Worm (Caenorhabditis elegans) whole organism, L3 larva: Measurements from ENCODE around the gene K01G5.10.

Experiments used
- ZK546.5 ChIP-seq: sonication (generic microtip); optimal IDR thresholded peaks from 2 replicates; lab custom pipeline; 2017; ENCODE audit warnings: missing biosample characterization, missing genetic modification characterization
- ama-1 ChIP-seq: fragments of 150-350 bp; optimal IDR thresholded peaks from 2 replicates; lab custom pipeline; 2018
- ceh-9 ChIP-seq: sonication (generic microtip); optimal IDR thresholded peaks from 2 replicates; lab custom pipeline; 2018; ENCODE audit warnings: missing biosample characterization, missing genetic modification characterization
- egl-27 ChIP-seq: sonication (generic microtip); optimal IDR thresholded peaks from 4 replicates; lab custom pipeline; 2017; ENCODE audit warnings: missing biosample characterization, missing genetic modification reagents, missing genetic modification characterization
- egl-5 ChIP-seq: fragments of 150-350 bp; optimal IDR thresholded peaks from 2 replicates; lab custom pipeline; 2017; ENCODE audit warnings: missing biosample characterization, missing genetic modification reagents, missing genetic modification characterization, inconsistent platforms
- elt-2 ChIP-seq: sonication (generic microtip); optimal IDR thresholded peaks from 2 replicates; lab custom pipeline; 2016; ENCODE audit warnings: missing genetic modification reagents, mild to moderate bottlenecking, missing genetic modification characterization, missing compliant biosample characterization
- eor-1 ChIP-seq, 2 experiments: fragments of 150-350 bp; optimal IDR thresholded peaks; 2 replicates each; lab custom pipeline; 2014 to 2018; ENCODE audit warnings: missing biosample characterization in 2 of 2, missing genetic modification characterization in 2 of 2
- fkh-10 ChIP-seq: sonication (generic microtip); optimal IDR thresholded peaks from 2 replicates; lab custom pipeline; 2017; ENCODE audit warnings: missing biosample characterization, missing genetic modification reagents, missing genetic modification characterization
- fkh-2 ChIP-seq: fragments of 150-350 bp; optimal IDR thresholded peaks from 2 replicates; lab custom pipeline; 2014; ENCODE audit warnings: missing biosample characterization, missing genetic modification reagents, missing genetic modification characterization
- hmg-11 ChIP-seq: sonication (generic microtip); optimal IDR thresholded peaks from 2 replicates; lab custom pipeline; 2016; ENCODE audit warnings: missing genetic modification characterization, missing compliant biosample characterization
- lin-15B ChIP-seq: fragments of 150-350 bp; optimal IDR thresholded peaks from 2 replicates; lab custom pipeline; 2014; ENCODE audit warnings: missing biosample characterization, missing genetic modification characterization
- lin-39 ChIP-seq: fragments of 150-350 bp; optimal IDR thresholded peaks from 2 replicates; lab custom pipeline; 2018; ENCODE audit warnings: missing biosample characterization, missing genetic modification reagents, missing genetic modification characterization
- lsy-12 ChIP-seq: sonication (generic microtip); optimal IDR thresholded peaks from 2 replicates; lab custom pipeline; 2016; ENCODE audit warnings: mild to moderate bottlenecking, missing genetic modification characterization, missing compliant biosample characterization
- mdl-1 ChIP-seq: fragments of 150-350 bp; optimal IDR thresholded peaks from 2 replicates; lab custom pipeline; 2014; ENCODE audit warnings: missing biosample characterization, missing genetic modification characterization
- nfya-1 ChIP-seq: sonication (generic microtip); optimal IDR thresholded peaks from 2 replicates; lab custom pipeline; 2017; ENCODE audit warnings: missing genetic modification characterization, mild to moderate bottlenecking, missing compliant biosample characterization, antibody characterized with exemption, moderate library complexity; ENCODE audit not compliant: insufficient read depth
- nhr-12 ChIP-seq: fragments of 150-350 bp; optimal IDR thresholded peaks from 2 replicates; lab custom pipeline; 2014; ENCODE audit warnings: missing biosample characterization, missing genetic modification characterization
- nhr-23 ChIP-seq: fragments of 150-350 bp; optimal IDR thresholded peaks from 2 replicates; lab custom pipeline; 2014; ENCODE audit warnings: missing biosample characterization, missing genetic modification reagents, missing genetic modification characterization
- nhr-237 ChIP-seq: fragments of 150-350 bp; optimal IDR thresholded peaks from 2 replicates; lab custom pipeline; 2014; ENCODE audit warnings: missing biosample characterization, missing genetic modification characterization
- nhr-25 ChIP-seq: sonication (generic microtip); optimal IDR thresholded peaks from 2 replicates; lab custom pipeline; 2017; ENCODE audit warnings: missing biosample characterization, missing genetic modification characterization
- nhr-28 ChIP-seq: fragments of 150-350 bp; optimal IDR thresholded peaks from 2 replicates; lab custom pipeline; 2014; ENCODE audit warnings: missing biosample characterization, missing genetic modification characterization
- nhr-43 ChIP-seq: sonication (generic microtip); optimal IDR thresholded peaks from 2 replicates; lab custom pipeline; 2016; ENCODE audit warnings: mild to moderate bottlenecking, missing genetic modification characterization, missing compliant biosample characterization; ENCODE audit not compliant: poor library complexity, severe bottlenecking
- nhr-76 ChIP-seq: fragments of 150-350 bp; sonication (generic microtip); optimal IDR thresholded peaks from 5 replicates; lab custom pipeline; 2014; ENCODE audit warnings: missing biosample characterization, missing genetic modification characterization
- nhr-77 ChIP-seq: fragments of 150-350 bp; optimal IDR thresholded peaks from 2 replicates; lab custom pipeline; 2014; ENCODE audit warnings: missing biosample characterization, missing genetic modification characterization
- pha-4 ChIP-seq: fragments of 150-350 bp; optimal IDR thresholded peaks from 2 replicates; lab custom pipeline; 2014; ENCODE audit warnings: missing biosample characterization, missing genetic modification reagents, missing genetic modification characterization
- pqm-1 ChIP-seq: fragments of 150-350 bp; optimal IDR thresholded peaks from 2 replicates; lab custom pipeline; 2017; ENCODE audit warnings: missing biosample characterization, missing genetic modification characterization, inconsistent platforms
- sea-2 ChIP-seq: fragments of 150-350 bp; sonication (generic microtip); optimal IDR thresholded peaks from 4 replicates; lab custom pipeline; 2014; ENCODE audit warnings: missing biosample characterization, missing genetic modification reagents, missing genetic modification characterization
- skn-1 ChIP-seq: fragments of 150-350 bp; optimal IDR thresholded peaks from 2 replicates; lab custom pipeline; 2014; ENCODE audit warnings: missing biosample characterization, missing genetic modification characterization
- snpc-4 ChIP-seq: fragments of 150-350 bp; optimal IDR thresholded peaks from 2 replicates; lab custom pipeline; 2014; ENCODE audit warnings: missing biosample characterization, missing genetic modification characterization
- tbx-2 ChIP-seq: sonication (generic microtip); optimal IDR thresholded peaks from 2 replicates; lab custom pipeline; 2016; ENCODE audit warnings: mild to moderate bottlenecking, missing genetic modification characterization, missing compliant biosample characterization
- unc-62 ChIP-seq: fragments of 150-350 bp; sonication (generic microtip); optimal IDR thresholded peaks from 4 replicates; lab custom pipeline; 2014; ENCODE audit warnings: missing biosample characterization, missing genetic modification reagents, missing genetic modification characterization
- zag-1 ChIP-seq: fragments of 150-350 bp; optimal IDR thresholded peaks from 2 replicates; lab custom pipeline; 2014; ENCODE audit warnings: missing biosample characterization, missing genetic modification characterization
- ztf-11 ChIP-seq: fragments of 150-350 bp; optimal IDR thresholded peaks from 2 replicates; lab custom pipeline; 2014; ENCODE audit warnings: missing biosample characterization, missing genetic modification characterization
- ztf-4 ChIP-seq: fragments of 150-350 bp; optimal IDR thresholded peaks from 2 replicates; lab custom pipeline; 2014; ENCODE audit warnings: missing biosample characterization, missing genetic modification characterization

Gene K01G5.10

ce11 chrIII:10738081-10738480 lies 20.2 kb downstream of the K01G5.10 start:
- TF ChIP-seq ZK546.5 (no peak), nhr-77 (tag; lab: Kevin White, UChicago) (no peak), nhr-237 (tag; lab: Kevin White, UChicago) (no peak), unc-62 (GFP tag; lab: Kevin White, UChicago) (no peak)
- TF ChIP-seq, all 47 proteins: peak for 0

- TF ChIP-seq fkh-10: no peak
- no peak for TF ChIP-seq lin-15B
- no peak for TF ChIP-seq elt-2 (tag; lab: Kevin White, UChicago)
- peak; percentile 30 for TF ChIP-seq nhr-43 (tag; lab: Kevin White, UChicago)
- peak; percentile 8 for TF ChIP-seq ama-1 (lab: Kevin White, UChicago)
- TF ChIP-seq nhr-25: peak; percentile 45
- peak; percentile 23 for TF ChIP-seq hmg-11 (tag; lab: Kevin White, UChicago)
- TF ChIP-seq nhr-23: peak; percentile 67
- no peak for TF ChIP-seq ceh-9 (tag; lab: Kevin White, UChicago)
- no peak for TF ChIP-seq nhr-237 (tag; lab: Kevin White, UChicago)
These were observed 21.9 kb downstream of the K01G5.10 start for ce11 chrIII:10736322-10736985.

- TF ChIP-seq nfya-1 (tag; lab: Kevin White, UChicago) (peak; percentile 89), nhr-12 (tag; lab: Kevin White, UChicago) (no peak), tbx-2 (no peak), lin-15B (no peak), pha-4 (peak; percentile 94)
These were observed 23.6 kb downstream of the K01G5.10 start for ce11 chrIII:10734511-10735233.

ce11 chrIII:10733300-10733699 lies 25.0 kb downstream of the K01G5.10 start:
- TF ChIP-seq snpc-4 (tag; lab: Kevin White, UChicago) (no peak), tbx-2 (no peak), nhr-76 (no peak), zag-1 (tag; lab: Kevin White, UChicago) (no peak), ztf-11 (tag; lab: Kevin White, UChicago) (no peak), nhr-28 (tag; lab: Kevin White, UChicago) (no peak), pha-4 (no peak)

ce11 chrIII:10730510-10730909 lies 27.8 kb downstream of the K01G5.10 start, which contains the start of gene tat-3:
TSS of gene tat-3 (minus strand) at chrIII:10730705.
- no peak for TF ChIP-seq eor-1 (tag; optimal IDR thresholded peaks at IDR 0.05; lab: Kevin White, UChicago)
- peak; percentile 21 for TF ChIP-seq pha-4
- no peak for TF ChIP-seq pqm-1 (tag; lab: Kevin White, UChicago)
- TF ChIP-seq nhr-237 (tag; lab: Kevin White, UChicago): no peak

- no peak for TF ChIP-seq skn-1 (tag; lab: Kevin White, UChicago)
- TF ChIP-seq egl-27 (tag; lab: Kevin White, UChicago): no peak
- no peak for TF ChIP-seq ceh-9 (tag; lab: Kevin White, UChicago)
- no peak for TF ChIP-seq mdl-1 (tag; lab: Kevin White, UChicago)
- TF ChIP-seq nhr-23: no peak
- no peak for TF ChIP-seq fkh-2 (tag; lab: Kevin White, UChicago)
- no peak for TF ChIP-seq sea-2 (GFP tag; lab: Kevin White, UChicago)
- no peak for TF ChIP-seq ZK546.5
- no peak for TF ChIP-seq ztf-4 (tag; lab: Kevin White, UChicago)
- TF ChIP-seq lin-15B: no peak
- no peak for TF ChIP-seq egl-5
- TF ChIP-seq pqm-1 (tag; lab: Kevin White, UChicago): no peak
- no peak for TF ChIP-seq ztf-11 (tag; lab: Kevin White, UChicago)
- TF ChIP-seq tbx-2: no peak
- TF ChIP-seq snpc-4 (tag; lab: Kevin White, UChicago): no peak
- TF ChIP-seq lsy-12 (tag; lab: Kevin White, UChicago): no peak
- no peak for TF ChIP-seq nhr-237 (tag; lab: Kevin White, UChicago)
- TF ChIP-seq lin-39 (tag; lab: Kevin White, UChicago): no peak
These were observed 37.3 kb downstream of the K01G5.10 start for ce11 chrIII:10721056-10721455.
